Worm (Caenorhabditis elegans) whole organism, late embryonic: ENCODE measurements around the gene unc-31.

Experiments
- C08G9.2 ChIP-seq: sonication (generic microtip); optimal IDR thresholded peaks from 2 replicates; lab custom pipeline; 2016; ENCODE audit warnings: mild to moderate bottlenecking, missing genetic modification characterization, moderate library complexity, missing compliant biosample characterization
- C38D4.7 ChIP-seq: fragments of 200-800 bp; sonication (Bioruptor generic); optimal IDR thresholded peaks from 2 replicates; lab custom pipeline; 2018; ENCODE audit warnings: mild to moderate bottlenecking, missing genetic modification characterization, moderate library complexity, missing compliant biosample characterization
- ahr-1 ChIP-seq: sonication (generic microtip); optimal IDR thresholded peaks from 2 replicates; lab custom pipeline; 2016; ENCODE audit warnings: missing genetic modification characterization, missing compliant biosample characterization
- ceh-22 ChIP-seq: sonication (generic microtip); optimal IDR thresholded peaks from 2 replicates; lab custom pipeline; 2017; ENCODE audit warnings: missing biosample characterization, missing genetic modification characterization
- ceh-30 ChIP-seq: fragments of 150-350 bp; optimal IDR thresholded peaks from 2 replicates; lab custom pipeline; 2014; ENCODE audit warnings: missing biosample characterization, missing genetic modification characterization
- ceh-31 ChIP-seq: sonication (generic microtip); optimal IDR thresholded peaks from 2 replicates; lab custom pipeline; 2016; ENCODE audit warnings: missing genetic modification characterization, missing compliant biosample characterization
- ceh-48 ChIP-seq: sonication (generic microtip); optimal IDR thresholded peaks from 2 replicates; lab custom pipeline; 2016; ENCODE audit warnings: missing genetic modification characterization, inconsistent platforms, missing compliant biosample characterization
- ceh-9 ChIP-seq: sonication (generic microtip); optimal IDR thresholded peaks from 2 replicates; lab custom pipeline; 2016; ENCODE audit warnings: mild to moderate bottlenecking, missing genetic modification characterization, inconsistent platforms, missing compliant biosample characterization
- che-1 ChIP-seq: sonication (generic microtip); optimal IDR thresholded peaks from 2 replicates; lab custom pipeline; 2016; ENCODE audit warnings: mild to moderate bottlenecking, missing genetic modification characterization, missing compliant biosample characterization
- dve-1 ChIP-seq: sonication (generic microtip); optimal IDR thresholded peaks from 2 replicates; lab custom pipeline; 2017; ENCODE audit warnings: antibody characterized with exemption, mild to moderate bottlenecking, missing genetic modification characterization, missing compliant biosample characterization
- elt-2 ChIP-seq: sonication (generic microtip); optimal IDR thresholded peaks from 2 replicates; lab custom pipeline; 2016; ENCODE audit warnings: missing genetic modification reagents, missing genetic modification characterization, missing compliant biosample characterization
- ets-4 ChIP-seq: sonication (generic microtip); optimal IDR thresholded peaks from 2 replicates; lab custom pipeline; 2016; ENCODE audit warnings: missing genetic modification characterization, missing compliant biosample characterization
- hlh-6 ChIP-seq: sonication (generic microtip); optimal IDR thresholded peaks from 2 replicates; lab custom pipeline; 2016; ENCODE audit warnings: missing genotype, missing genetic modification characterization, missing compliant biosample characterization
- hlh-8 ChIP-seq: sonication (generic microtip); optimal IDR thresholded peaks from 2 replicates; lab custom pipeline; 2016; ENCODE audit warnings: missing genotype, missing genetic modification characterization, missing compliant biosample characterization
- nfya-1 ChIP-seq: sonication (generic microtip); optimal IDR thresholded peaks from 2 replicates; lab custom pipeline; 2017; ENCODE audit warnings: missing genetic modification characterization, mild to moderate bottlenecking, missing compliant biosample characterization, antibody characterized with exemption, moderate library complexity
- nhr-11 ChIP-seq: fragments of 150-350 bp; optimal IDR thresholded peaks from 2 replicates; lab custom pipeline; 2014; ENCODE audit warnings: missing biosample characterization, missing genetic modification characterization
- pag-3 ChIP-seq: sonication (generic microtip); optimal IDR thresholded peaks from 2 replicates; lab custom pipeline; 2016; ENCODE audit warnings: missing compliant biosample characterization, missing genetic modification characterization, borderline replicate concordance
- pqm-1 ChIP-seq: sonication (generic microtip); optimal IDR thresholded peaks from 2 replicates; lab custom pipeline; 2016; ENCODE audit warnings: missing genetic modification characterization, missing compliant biosample characterization
- pros-1 ChIP-seq: fragments of 150-350 bp; optimal IDR thresholded peaks from 2 replicates; lab custom pipeline; 2014; ENCODE audit warnings: missing biosample characterization, missing genetic modification reagents, missing genetic modification characterization
- sdc-2 ChIP-seq: sonication (generic microtip); optimal IDR thresholded peaks from 2 replicates; lab custom pipeline; 2016; ENCODE audit warnings: missing genotype, missing genetic modification characterization, missing compliant biosample characterization
- unc-55 ChIP-seq: sonication (generic microtip); optimal IDR thresholded peaks from 2 replicates; lab custom pipeline; 2017; ENCODE audit warnings: missing biosample characterization, missing genetic modification reagents, missing genetic modification characterization
- zip-5 ChIP-seq: sonication (generic microtip); optimal IDR thresholded peaks from 2 replicates; lab custom pipeline; 2016; ENCODE audit warnings: missing genetic modification characterization, missing compliant biosample characterization
- ztf-16 ChIP-seq: sonication (generic microtip); optimal IDR thresholded peaks from 2 replicates; lab custom pipeline; 2017; ENCODE audit warnings: missing genetic modification characterization, missing compliant biosample characterization

Gene unc-31

ce11 chrIV:12831609-12832500, 58.2 kb downstream of the unc-31 start:
- TF ChIP-seq ceh-22 (no peak), ceh-31 (tag; lab: Kevin White, UChicago) (no peak), pag-3 (tag; lab: Kevin White, UChicago) (no peak), nfya-1 (no peak), nhr-11 (tag; lab: Kevin White, UChicago) (no peak), sdc-2 (tag; lab: Kevin White, UChicago) (no peak), ahr-1 (tag; lab: Kevin White, UChicago) (no peak)

- TF ChIP-seq ceh-9 (tag; lab: Kevin White, UChicago): no peak
- TF ChIP-seq elt-2 (tag; lab: Kevin White, UChicago): peak; percentile 8
- TF ChIP-seq ceh-48 (tag; lab: Kevin White, UChicago): no peak
- TF ChIP-seq, all 69 proteins: peak for 1
Observed at ce11 chrIV:12833698-12834416, 60.2 kb downstream of the unc-31 start.

ce11 chrIV:12834417-12834731, 60.7 kb downstream of the unc-31 start:
- TF ChIP-seq che-1 (tag; lab: Kevin White, UChicago): no peak
- peak; percentile 22 for TF ChIP-seq nfya-1

- TF ChIP-seq pros-1: no peak
- no peak for TF ChIP-seq ahr-1 (tag; lab: Kevin White, UChicago)
- no peak for TF ChIP-seq pqm-1 (tag; lab: Kevin White, UChicago)
- no peak for TF ChIP-seq dve-1 (tag; lab: Kevin White, UChicago)
- TF ChIP-seq C38D4.7 (GFP tag; lab: Kevin White, UChicago): no peak
- TF ChIP-seq unc-55: no peak
- no peak for TF ChIP-seq zip-5 (tag; lab: Kevin White, UChicago)
- TF ChIP-seq che-1 (tag; lab: Kevin White, UChicago): no peak
- TF ChIP-seq ets-4 (tag; lab: Kevin White, UChicago): no peak
- TF ChIP-seq ceh-30: no peak
- TF ChIP-seq hlh-8 (tag; lab: Kevin White, UChicago): no peak
- TF ChIP-seq C08G9.2: no peak
Observed at ce11 chrIV:12835363-12835762, 61.7 kb downstream of the unc-31 start.

- TF ChIP-seq ceh-31 (tag; lab: Kevin White, UChicago) (peak; percentile 9), hlh-6 (tag; lab: Kevin White, UChicago) (peak; percentile 11), ztf-16 (tag; lab: Kevin White, UChicago) (no peak)
Observed at ce11 chrIV:12836208-12836607, 62.5 kb downstream of the unc-31 start, which contains the start of gene M02B1.3. Gene M02B1.3, plus strand, starts transcription at chrIV:12836508.
